Worm (Caenorhabditis elegans): Measurements from ENCODE around the gene T14E8.2.

DNA sequence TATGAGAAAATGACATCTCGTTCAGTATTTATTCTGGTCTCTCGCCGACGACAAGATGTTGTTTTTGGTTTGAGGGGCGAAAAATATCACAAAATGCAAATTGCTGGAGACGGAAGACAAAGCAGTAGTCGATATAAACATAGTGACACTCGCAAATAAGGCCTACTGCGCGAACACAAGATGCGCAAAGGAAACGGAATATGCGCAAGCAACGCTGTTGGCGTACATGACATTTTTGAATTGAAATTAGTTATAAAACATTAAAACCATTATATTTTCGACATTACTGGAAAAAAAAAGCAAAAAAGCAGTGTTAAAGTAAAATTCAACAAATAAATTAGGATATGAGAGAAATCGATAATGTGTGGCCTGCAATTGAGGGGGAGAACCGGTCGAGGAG, 37.8 kb upstream of the T14E8.2 start, which contains the start of gene cdf-1:
- no peak for TF ChIP-seq nhr-28 (tag; optimal IDR thresholded peaks at IDR 0.05)
- no peak for TF ChIP-seq nhr-76 (tag; optimal IDR thresholded peaks at IDR 0.05)
- peak; percentile 14 for TF ChIP-seq nhr-47 (tag; optimal IDR thresholded peaks at IDR 0.05)
- no peak for TF ChIP-seq pqm-1 (tag; optimal IDR thresholded peaks at IDR 0.05)

Data from whole organism, L1 larva.